Fruit fly (Drosophila melanogaster): Measurements from ENCODE around the gene CG8281.

CG8281 gene

DNA sequence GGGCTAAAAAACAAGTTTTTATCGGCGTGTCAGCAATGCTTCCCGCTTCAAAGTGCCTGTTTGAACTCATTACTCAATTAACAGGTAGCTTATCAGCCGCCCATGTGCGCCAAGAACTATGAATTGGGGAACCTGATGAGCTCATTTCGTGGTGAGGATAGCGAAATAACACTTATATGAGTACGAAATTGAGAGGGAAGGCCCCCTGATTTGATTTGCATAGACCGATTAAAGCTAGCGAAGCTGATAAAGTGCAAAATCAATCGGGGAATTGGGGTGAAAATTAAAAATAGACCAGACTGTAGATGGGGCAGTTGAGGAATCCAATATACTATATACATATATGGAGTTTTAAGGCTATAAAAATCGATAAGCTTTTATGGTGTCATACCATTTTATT is 21.9 kb downstream of the CG8281 start:
- TF ChIP-seq CG8478 (optimal IDR thresholded peaks at IDR 0.05): no peak
- no peak for TF ChIP-seq CTCF (optimal IDR thresholded peaks at IDR 0.05)

DNA sequence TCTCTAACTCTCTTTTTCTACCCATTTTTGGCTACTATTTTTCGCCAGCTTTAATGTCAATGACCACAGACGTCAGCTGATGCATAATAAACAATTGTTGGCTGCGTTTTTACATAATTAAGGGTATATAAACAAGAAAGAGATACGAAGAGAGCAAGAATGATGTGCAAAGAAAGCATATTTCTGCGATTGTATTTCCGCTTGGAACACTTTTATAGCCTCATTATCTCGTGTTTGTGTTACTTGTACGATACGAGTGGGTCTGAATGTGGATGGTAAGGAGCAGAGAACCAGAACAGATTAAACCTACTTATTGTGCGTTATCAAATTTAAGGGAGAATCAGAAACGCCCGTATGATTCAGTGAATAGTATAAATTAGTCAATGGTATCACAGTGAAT is 22.6 kb downstream of the CG8281 start:
- TF ChIP-seq CTCF (optimal IDR thresholded peaks at IDR 0.05) (no peak), CG8478 (optimal IDR thresholded peaks at IDR 0.05) (no peak)

DNA sequence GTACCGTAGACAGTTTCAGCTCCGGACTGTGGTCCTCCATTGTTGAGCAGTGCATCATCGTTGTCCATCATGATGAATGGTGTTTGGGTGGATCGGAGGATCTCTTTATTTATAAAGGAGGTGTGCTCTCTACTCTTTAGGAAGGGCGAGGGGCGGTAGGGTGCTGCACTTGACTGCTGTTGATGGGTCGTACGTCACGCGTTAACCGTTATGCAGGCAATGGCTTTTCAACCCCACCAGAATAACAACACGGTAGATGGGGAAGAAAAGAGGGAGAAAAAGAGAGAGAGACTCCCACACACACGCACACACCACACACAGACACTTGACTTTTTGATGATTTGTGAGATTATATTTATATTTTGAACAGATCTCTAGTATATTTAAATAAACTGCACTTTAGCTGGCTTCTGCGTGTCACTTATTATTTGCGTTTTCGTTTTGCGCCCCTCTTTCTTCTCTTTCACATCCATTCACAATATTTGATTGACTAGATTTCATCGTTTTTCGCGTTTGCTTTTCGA is 23.2 kb downstream of the CG8281 start:
- TF ChIP-seq CTCF (optimal IDR thresholded peaks at IDR 0.05) (no peak), CG8478 (optimal IDR thresholded peaks at IDR 0.05) (no peak)

DNA sequence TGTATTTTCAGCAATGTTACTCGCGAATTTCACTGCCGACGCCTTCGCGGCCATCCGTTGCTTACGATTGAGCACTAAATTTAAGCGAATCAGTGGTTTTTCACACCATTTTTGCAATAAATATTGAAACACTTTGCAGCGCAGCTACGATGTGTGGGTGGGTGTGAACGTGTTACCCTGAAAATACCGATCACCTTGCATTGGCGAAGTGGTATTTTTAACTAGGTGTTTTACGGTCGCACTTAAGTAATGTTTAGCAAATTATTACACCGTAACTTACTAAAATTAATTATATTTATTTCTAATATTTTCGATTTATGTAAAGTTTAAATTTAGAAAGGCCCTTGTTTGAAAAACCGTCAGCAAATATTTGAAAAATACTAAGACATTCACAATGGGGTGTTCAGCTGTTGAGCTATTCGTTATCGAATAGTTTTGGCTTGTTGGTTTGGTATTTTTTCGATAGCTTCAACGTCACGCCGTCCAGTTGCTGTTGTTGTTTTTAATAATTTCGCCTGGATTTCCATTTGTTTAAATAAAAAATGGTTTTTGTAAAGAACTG is 23.8 kb downstream of the CG8281 start, which contains the start of the genes syd and Srp9:
Gene syd (minus strand): TSS at position 188 of the 562 bp plus-strand sequence.
Gene Srp9 (plus strand): TSS at position 441 of the 562 bp plus-strand sequence.
- TF ChIP-seq CTCF (optimal IDR thresholded peaks at IDR 0.05): no peak
- no peak for TF ChIP-seq CG8478 (optimal IDR thresholded peaks at IDR 0.05)

DNA sequence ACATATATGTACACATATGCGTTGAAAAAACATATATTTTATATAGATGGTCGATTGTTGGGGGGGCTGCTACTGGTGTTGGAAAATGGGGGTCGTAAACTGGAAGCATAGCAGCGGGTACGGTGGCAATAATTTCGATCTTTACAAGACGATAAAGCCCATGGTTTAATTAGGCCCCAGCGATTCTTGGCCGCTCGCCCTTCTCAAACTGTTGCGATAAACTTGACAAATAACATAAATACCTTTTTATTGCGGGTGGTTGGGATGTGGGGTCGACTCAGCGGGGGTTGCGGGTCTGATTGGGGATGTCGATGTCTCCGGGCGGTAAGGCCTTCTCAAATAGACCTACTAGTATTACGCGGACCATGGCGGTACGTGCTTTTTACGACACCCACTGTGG is 26.4 kb downstream of the CG8281 start:
- no peak for TF ChIP-seq CG8478 (optimal IDR thresholded peaks at IDR 0.05)
- TF ChIP-seq CTCF (optimal IDR thresholded peaks at IDR 0.05): no peak

DNA sequence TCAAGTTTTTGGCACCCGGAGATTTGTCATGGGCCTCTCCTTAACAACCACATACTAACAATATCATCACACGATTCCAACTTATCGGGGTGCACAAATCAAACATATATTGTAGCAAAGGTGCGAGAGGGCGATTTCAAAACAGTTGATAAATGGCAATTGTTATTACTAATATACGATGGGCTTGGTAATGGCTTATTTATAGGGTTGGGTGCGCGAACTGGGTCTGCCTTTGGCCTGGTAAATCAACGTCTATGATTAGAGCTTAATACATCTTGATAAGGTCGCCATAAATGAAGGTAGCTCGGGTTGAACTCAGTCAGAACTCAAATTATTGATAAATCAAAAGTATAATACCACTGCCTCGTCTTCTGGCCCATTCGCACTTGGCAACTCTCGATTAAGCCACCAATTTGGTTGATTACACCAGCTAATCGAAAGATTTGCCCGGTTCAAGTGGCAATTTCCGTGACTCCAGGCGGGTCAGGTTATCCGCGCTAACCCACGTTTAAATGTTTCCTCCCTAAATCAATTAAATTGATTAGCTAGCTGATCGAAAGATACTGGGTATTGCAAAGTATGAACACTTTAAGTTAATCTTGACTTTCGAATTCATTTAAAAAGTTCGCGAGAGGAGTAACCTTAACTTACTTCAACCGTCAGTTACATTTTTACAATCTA is 28.4 kb downstream of the CG8281 start:
- TF ChIP-seq CTCF (optimal IDR thresholded peaks at IDR 0.05) (no peak), CG8478 (optimal IDR thresholded peaks at IDR 0.05) (no peak)

DNA sequence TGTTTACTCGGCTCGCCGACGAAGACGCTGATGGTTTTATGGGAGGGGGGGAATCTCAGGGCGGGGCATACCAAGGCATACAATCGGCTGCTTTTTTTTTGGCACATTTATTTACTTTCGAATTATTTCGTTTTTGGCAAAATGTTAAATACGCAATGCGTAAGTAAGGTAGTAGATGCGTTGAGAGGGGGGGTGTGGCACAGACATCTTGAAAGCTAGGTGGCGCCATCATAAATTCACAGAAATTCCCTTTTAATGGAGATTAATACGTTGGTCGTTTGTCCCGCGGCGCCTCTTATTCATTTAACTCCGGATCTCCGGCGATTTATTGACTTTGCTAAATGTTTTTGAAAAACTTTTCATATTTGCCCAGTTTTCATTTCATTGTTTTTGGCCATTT is 29.3 kb downstream of the CG8281 start:
- TF ChIP-seq CG8478 (optimal IDR thresholded peaks at IDR 0.05) (no peak), CTCF (optimal IDR thresholded peaks at IDR 0.05) (peak; percentile 51 to 68)

DNA sequence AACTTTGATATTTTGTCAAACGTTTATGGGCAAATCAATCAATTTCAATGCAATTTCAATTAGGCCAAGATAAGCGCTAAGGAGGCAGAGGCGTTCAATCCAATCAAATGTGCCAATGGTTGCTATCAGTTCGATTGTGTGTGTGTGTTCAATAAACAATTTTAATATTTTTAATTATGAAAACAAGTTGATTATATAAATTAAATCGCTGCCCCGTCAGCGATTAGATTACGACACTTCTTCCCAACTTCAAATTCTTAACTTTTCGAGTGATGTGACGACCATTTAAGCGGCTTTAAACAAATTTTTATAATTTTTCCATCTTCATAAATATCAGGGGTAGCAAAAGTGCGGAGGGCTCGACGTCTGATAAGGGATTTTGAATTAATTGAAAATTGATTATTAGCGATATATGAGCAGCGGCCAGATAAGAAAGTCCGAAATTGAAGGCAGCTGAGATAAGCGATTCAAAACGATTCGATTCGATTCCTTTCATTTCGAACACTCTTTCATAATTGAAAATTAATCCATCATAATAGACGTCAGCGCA is 30.2 kb downstream of the CG8281 start:
- no peak for TF ChIP-seq CG8478 (optimal IDR thresholded peaks at IDR 0.05)
- no peak for TF ChIP-seq CTCF (optimal IDR thresholded peaks at IDR 0.05)

DNA sequence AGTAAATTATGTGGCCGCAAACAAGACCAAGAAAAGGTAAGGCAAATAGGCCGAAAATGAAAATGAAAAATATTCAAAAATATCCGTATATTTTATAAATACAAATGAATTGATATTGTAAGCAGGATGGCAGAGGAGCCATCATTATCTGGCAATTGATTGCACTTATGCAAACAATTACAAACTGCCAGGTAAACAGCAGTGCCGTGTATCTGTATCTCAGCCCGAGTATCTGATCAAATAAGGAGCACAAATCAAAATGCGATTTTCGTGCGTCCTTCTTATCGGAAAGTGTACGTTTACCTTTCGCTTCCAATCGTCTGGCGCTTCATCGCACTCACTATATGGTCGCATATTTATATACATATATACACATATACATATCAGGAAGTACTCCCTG is 30.8 kb downstream of the CG8281 start:
- TF ChIP-seq CG8478 (optimal IDR thresholded peaks at IDR 0.05): no peak
- no peak for TF ChIP-seq CTCF (optimal IDR thresholded peaks at IDR 0.05)

DNA sequence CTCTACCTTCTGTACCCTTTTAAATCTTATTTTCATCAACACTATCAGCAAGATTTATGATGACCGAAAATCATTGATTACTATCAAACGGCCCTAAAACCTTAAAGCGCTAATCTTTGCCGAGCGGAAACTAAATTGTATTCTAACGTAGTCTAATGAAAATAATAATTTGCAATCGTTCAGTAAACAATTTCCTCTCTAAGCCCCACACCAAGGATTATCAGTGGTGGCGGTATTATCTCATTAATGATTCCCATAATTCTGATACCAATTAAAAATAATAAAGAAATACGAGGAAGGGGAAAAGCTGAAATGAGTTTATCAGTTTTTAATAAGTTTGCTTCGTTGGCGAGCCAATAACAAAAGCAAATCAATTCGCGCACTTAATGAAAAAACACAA is 31.7 kb downstream of the CG8281 start:
- TF ChIP-seq CTCF (optimal IDR thresholded peaks at IDR 0.05): no peak

DNA sequence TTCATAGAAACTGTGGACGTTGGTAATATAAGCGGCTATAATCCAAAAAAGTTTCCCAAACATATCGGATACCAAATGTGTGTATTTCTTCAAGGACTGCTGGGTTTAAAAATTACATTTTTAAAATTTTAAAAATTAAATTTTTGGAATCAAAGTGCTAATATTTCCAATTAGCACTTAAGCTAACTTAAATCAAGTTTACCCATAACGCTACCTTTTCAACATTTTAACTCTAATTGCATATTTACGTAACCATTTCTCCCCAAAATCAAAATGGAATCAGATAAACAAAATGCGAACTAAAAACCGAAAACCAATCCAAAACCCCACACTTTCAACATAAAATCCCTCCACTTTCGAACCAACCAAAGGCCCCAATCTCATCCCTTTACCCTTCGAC is 34.0 kb downstream of the CG8281 start, which contains the start of gene CG43880:
Gene CG43880 (minus strand): TSS at position 101 of the 400 bp plus-strand sequence.
- TF ChIP-seq CTCF (optimal IDR thresholded peaks at IDR 0.05) (no peak), CG8478 (optimal IDR thresholded peaks at IDR 0.05) (no peak)

DNA sequence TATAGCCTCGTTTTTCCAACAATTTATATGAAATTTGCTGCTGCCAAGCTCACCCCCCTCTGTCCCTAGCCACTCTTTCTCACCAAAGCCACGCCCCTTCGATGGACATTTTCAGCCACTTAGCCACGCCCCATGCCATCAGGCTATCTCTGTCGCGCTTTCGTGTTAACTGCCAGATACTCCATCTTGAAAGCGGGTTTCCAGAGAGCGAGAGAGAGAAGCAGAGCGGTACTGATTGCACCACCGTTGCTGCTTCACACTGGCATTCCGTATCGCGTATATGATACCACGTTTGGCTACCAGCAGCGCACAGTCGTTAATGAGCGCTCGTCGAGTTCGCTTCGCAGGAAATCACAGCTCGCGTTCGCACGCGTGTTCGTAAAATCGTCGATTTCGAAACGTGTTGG is 35.6 kb downstream of the CG8281 start, which contains the start of gene exex:
Gene exex (plus strand): TSS at position 307 of the 407 bp plus-strand sequence.
- TF ChIP-seq CG8478 (optimal IDR thresholded peaks at IDR 0.05): no peak
- TF ChIP-seq CTCF (optimal IDR thresholded peaks at IDR 0.05): peak in 1 of 2 experiments; percentile 1

DNA sequence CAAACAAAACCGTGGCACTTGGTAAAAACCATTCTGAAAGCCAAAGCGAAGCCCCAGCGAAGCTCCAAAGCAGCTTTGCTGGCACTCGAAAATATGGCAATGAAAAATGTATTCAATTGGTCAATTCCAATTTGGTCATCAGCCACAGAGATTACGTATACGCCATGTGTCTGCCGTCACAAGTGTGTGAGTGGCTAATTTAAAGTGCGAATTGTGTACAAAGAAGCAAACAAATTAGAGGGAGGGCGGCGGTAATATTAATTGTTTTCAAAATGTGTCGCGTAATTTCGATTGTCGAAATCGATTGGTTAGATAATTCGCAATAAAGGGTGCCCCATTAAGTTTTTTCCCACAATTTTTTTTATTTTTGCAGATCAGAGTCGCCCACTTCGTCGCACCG is 37.5 kb downstream of the CG8281 start:
- TF ChIP-seq CG8478 (optimal IDR thresholded peaks at IDR 0.05): no peak
- TF ChIP-seq CTCF (optimal IDR thresholded peaks at IDR 0.05): no peak

DNA sequence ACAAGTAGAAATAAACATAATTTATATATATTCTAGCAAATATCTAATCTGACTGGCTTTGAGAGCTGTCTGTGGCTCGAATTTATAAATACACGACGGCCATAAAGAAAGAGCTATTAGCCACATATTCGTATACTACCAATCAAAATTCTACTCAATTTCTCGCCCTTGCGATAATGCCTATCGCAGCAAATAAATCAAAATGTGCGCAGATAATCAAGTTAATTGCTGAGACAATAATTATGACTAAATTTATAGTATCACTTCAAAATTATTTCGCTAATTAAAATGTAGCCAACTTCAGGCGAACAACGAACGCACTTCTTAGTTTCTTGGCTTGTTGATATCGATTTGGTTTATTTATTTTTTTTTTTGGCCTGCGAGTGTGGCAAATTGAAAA is 39.6 kb downstream of the CG8281 start:
- no peak for TF ChIP-seq CTCF (optimal IDR thresholded peaks at IDR 0.05)
- no peak for TF ChIP-seq CG8478 (optimal IDR thresholded peaks at IDR 0.05)

DNA sequence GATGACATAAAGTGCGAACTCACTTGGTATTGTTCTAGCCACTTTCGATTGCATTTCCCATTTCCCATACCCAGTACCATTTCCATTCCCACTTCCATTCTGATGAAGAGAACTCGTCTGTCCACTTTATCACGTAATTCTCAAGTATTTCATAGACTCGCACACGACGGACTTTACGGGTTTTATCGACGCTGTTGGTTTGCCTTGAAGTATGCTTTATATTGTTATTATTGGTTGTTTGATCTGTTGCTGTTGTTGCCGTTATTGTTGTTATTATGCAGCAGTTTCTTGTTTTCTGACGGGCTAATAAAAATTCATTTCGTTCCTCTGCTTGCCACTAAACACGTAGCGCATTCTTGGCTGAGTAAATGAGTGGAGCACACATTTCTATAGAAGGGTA is 40.3 kb downstream of the CG8281 start:
- TF ChIP-seq CTCF (optimal IDR thresholded peaks at IDR 0.05) (no peak), CG8478 (optimal IDR thresholded peaks at IDR 0.05) (no peak)

DNA sequence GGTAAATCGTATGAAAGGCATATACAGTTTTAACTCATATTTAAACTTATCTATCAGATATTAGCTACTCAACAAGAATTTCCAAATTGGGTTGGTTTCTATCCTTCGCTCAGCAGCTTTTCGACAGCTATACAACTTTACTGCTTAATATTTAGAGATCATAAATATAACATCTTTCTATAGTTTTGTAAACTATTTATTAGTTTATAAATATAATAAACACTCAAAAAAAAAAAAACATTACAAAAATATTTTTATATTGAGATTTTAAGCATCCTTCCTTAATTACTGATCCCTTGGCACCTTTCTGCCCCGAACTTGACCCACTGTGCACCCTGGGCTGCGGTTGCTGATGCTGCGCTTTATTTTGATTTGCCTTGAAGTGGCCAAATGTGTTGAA is 40.7 kb downstream of the CG8281 start:
- TF ChIP-seq CG8478 (optimal IDR thresholded peaks at IDR 0.05): no peak
- TF ChIP-seq CTCF (optimal IDR thresholded peaks at IDR 0.05): no peak
